Fruit fly (Drosophila melanogaster) whole organism, embryonic: ENCODE results near the gene CG34417.
A peak's percentile ranks its signal among the peaks of the same experiment; 100 is the strongest.

Source experiments
- Adf1 ChIP-seq: fragments of 200-800 bp; sonication (Bioruptor generic); IDR thresholded peaks from 2 replicates; pipeline ENCODE4 v1.3.6; 2022; ENCODE audit warnings: missing biosample characterization, missing genetic modification characterization
- CG10209 ChIP-seq: fragments of 200-800 bp; sonication (Bioruptor generic); optimal IDR thresholded peaks from 3 replicates; lab custom pipeline; 2017; ENCODE audit warnings: missing biosample characterization, mild to moderate bottlenecking, missing genetic modification characterization, missing genetic modification reagents
- CG12219 ChIP-seq: fragments of 200-800 bp; sonication (Bioruptor generic); optimal IDR thresholded peaks from 3 replicates; lab custom pipeline; 2018; ENCODE audit warnings: missing biosample characterization, mild to moderate bottlenecking, missing genetic modification characterization
- CG12236 ChIP-seq: fragments of 200-800 bp; sonication (Bioruptor generic); optimal IDR thresholded peaks from 2 replicates; lab custom pipeline; 2016; ENCODE audit warnings: missing biosample characterization, missing genetic modification characterization
- CG12769 ChIP-seq: fragments of 200-800 bp; sonication (Bioruptor generic); optimal IDR thresholded peaks from 2 replicates; lab custom pipeline; 2019; ENCODE audit warnings: missing biosample characterization, mild to moderate bottlenecking, missing genetic modification characterization, moderate library complexity
- CG13287 ChIP-seq: fragments of 200-800 bp; sonication (Bioruptor generic); IDR thresholded peaks from 2 replicates; pipeline ENCODE4 v1.3.6; 2022; ENCODE audit warnings: missing biosample characterization, missing genetic modification characterization; ENCODE audit not compliant: partially characterized antibody
- CG14441 ChIP-seq: fragments of 200-800 bp; sonication (Bioruptor generic); IDR thresholded peaks from 2 replicates; pipeline ENCODE4 v1.3.6; 2022; ENCODE audit warnings: missing biosample characterization, missing genetic modification characterization
- CG14860 ChIP-seq: fragments of 200-800 bp; sonication (Bioruptor generic); IDR thresholded peaks from 3 replicates; pipeline ENCODE4 v1.3.6; 2022; ENCODE audit warnings: missing biosample characterization, missing genetic modification characterization; ENCODE audit not compliant: partially characterized antibody
- CG15601 ChIP-seq: fragments of 200-800 bp; sonication (Bioruptor generic); optimal IDR thresholded peaks from 3 replicates; lab custom pipeline; 2019; ENCODE audit warnings: missing biosample characterization, mild to moderate bottlenecking, missing genetic modification characterization, moderate library complexity
- CG18011 ChIP-seq: fragments of 200-800 bp; sonication (Bioruptor generic); optimal IDR thresholded peaks from 2 replicates; lab custom pipeline; 2017; ENCODE audit warnings: missing biosample characterization, missing genetic modification characterization, mild to moderate bottlenecking, moderate library complexity, missing genotype
- CG18262 ChIP-seq: fragments of 200-800 bp; optimal IDR thresholded peaks from 3 replicates; lab custom pipeline; 2019; ENCODE audit warnings: missing biosample characterization, mild to moderate bottlenecking, missing genetic modification characterization, moderate library complexity
- CG18599 ChIP-seq: fragments of 200-800 bp; sonication (Bioruptor generic); optimal IDR thresholded peaks from 3 replicates; lab custom pipeline; 2017; ENCODE audit warnings: missing biosample characterization, missing genetic modification characterization, mild to moderate bottlenecking, moderate library complexity, missing genetic modification reagents
- CG6654 ChIP-seq: fragments of 200-800 bp; sonication (Bioruptor generic); optimal IDR thresholded peaks from 2 replicates; lab custom pipeline; 2017; ENCODE audit warnings: missing biosample characterization, mild to moderate bottlenecking, missing genetic modification characterization
- CG7357 ChIP-seq: fragments of 200-800 bp; sonication (Bioruptor generic); IDR thresholded peaks from 3 replicates; pipeline ENCODE4 v1.3.6; 2022; ENCODE audit warnings: missing biosample characterization, missing genetic modification characterization
- CG7745 ChIP-seq: fragments of 200-800 bp; sonication (Bioruptor generic); optimal IDR thresholded peaks from 2 replicates; lab custom pipeline; 2018; ENCODE audit warnings: missing biosample characterization, mild to moderate bottlenecking, missing genetic modification characterization, moderate library complexity
- CG8089 ChIP-seq: fragments of 200-800 bp; sonication (Bioruptor generic); optimal IDR thresholded peaks from 3 replicates; lab custom pipeline; 2016; ENCODE audit warnings: missing biosample characterization, missing genetic modification characterization
- CG8281 ChIP-seq: fragments of 200-800 bp; sonication (Bioruptor generic); optimal IDR thresholded peaks from 2 replicates; lab custom pipeline; 2018; ENCODE audit warnings: missing biosample characterization, mild to moderate bottlenecking, missing genetic modification characterization, moderate library complexity
- CG8359 ChIP-seq: fragments of 200-800 bp; sonication (Bioruptor generic); optimal IDR thresholded peaks from 2 replicates; lab custom pipeline; 2017; ENCODE audit warnings: missing biosample characterization, mild to moderate bottlenecking, missing genetic modification characterization, borderline replicate concordance
- CG9609 ChIP-seq: fragments of 200-800 bp; sonication (Bioruptor generic); optimal IDR thresholded peaks from 3 replicates; lab custom pipeline; 2016; ENCODE audit warnings: missing biosample characterization, missing genetic modification characterization
- D19B ChIP-seq: fragments of 200-800 bp; sonication (Bioruptor generic); optimal IDR thresholded peaks from 2 replicates; lab custom pipeline; 2017; ENCODE audit warnings: missing biosample characterization, mild to moderate bottlenecking, missing genetic modification characterization
- ERR ChIP-seq: fragments of 200-800 bp; sonication (Bioruptor generic); optimal IDR thresholded peaks from 2 replicates; lab custom pipeline; 2016; ENCODE audit warnings: missing biosample characterization, missing genetic modification characterization
- Gsc ChIP-seq: fragments of 200-800 bp; sonication (Bioruptor generic); IDR thresholded peaks from 2 replicates; pipeline ENCODE4 v1.3.6; 2022; ENCODE audit warnings: missing biosample characterization, missing genetic modification characterization
- H15 ChIP-seq: fragments of 200-800 bp; sonication (Bioruptor generic); IDR thresholded peaks from 3 replicates; pipeline ENCODE4 v1.3.6; 2022; ENCODE audit warnings: missing biosample characterization, missing genetic modification characterization
- HLH4C ChIP-seq: fragments of 200-800 bp; sonication (Bioruptor generic); IDR thresholded peaks from 3 replicates; pipeline ENCODE4 v1.3.6; 2022; ENCODE audit warnings: missing biosample characterization, missing genetic modification characterization; ENCODE audit not compliant: partially characterized antibody
- Hr51 ChIP-seq, 2 experiments: fragments of 200-800 bp; sonication (Bioruptor generic); optimal IDR thresholded peaks; 2 replicates in 1 of 2; 3 replicates in 1 of 2; lab custom pipeline; 2016 to 2018; ENCODE audit warnings: missing biosample characterization in 2 of 2, missing genetic modification characterization in 2 of 2, mild to moderate bottlenecking in 1 of 2, moderate library complexity in 1 of 2
- Lhr ChIP-seq: fragments of 200-800 bp; sonication (Bioruptor generic); optimal IDR thresholded peaks from 3 replicates; lab custom pipeline; 2017; ENCODE audit warnings: mild to moderate bottlenecking, missing biosample characterization, missing genetic modification reagents, missing genetic modification characterization
- MESR4 ChIP-seq: fragments of 200-800 bp; sonication (Bioruptor generic); optimal IDR thresholded peaks from 2 replicates; lab custom pipeline; 2018; ENCODE audit warnings: missing biosample characterization, mild to moderate bottlenecking, missing genetic modification characterization, moderate library complexity
- Oli ChIP-seq: fragments of 200-800 bp; sonication (Bioruptor generic); optimal IDR thresholded peaks from 2 replicates; lab custom pipeline; 2018; ENCODE audit warnings: missing biosample characterization, mild to moderate bottlenecking, missing genetic modification characterization, moderate library complexity
- Opbp ChIP-seq: fragments of 200-800 bp; sonication (Bioruptor generic); IDR thresholded peaks from 3 replicates; pipeline ENCODE4 v1.3.6; 2022; ENCODE audit warnings: missing biosample characterization, missing genetic modification characterization; ENCODE audit not compliant: partially characterized antibody
- Sox100B ChIP-seq: fragments of 200-800 bp; sonication (Bioruptor generic); optimal IDR thresholded peaks from 3 replicates; lab custom pipeline; 2018; ENCODE audit warnings: missing biosample characterization, mild to moderate bottlenecking, missing genetic modification characterization
- Ssrp ChIP-seq: fragments of 200-800 bp; sonication (Bioruptor generic); optimal IDR thresholded peaks from 2 replicates; lab custom pipeline; 2018; ENCODE audit warnings: missing biosample characterization, mild to moderate bottlenecking, missing genetic modification characterization, moderate library complexity
- Tbp ChIP-seq: fragments of >200 bp; optimal IDR thresholded peaks from 2 replicates; lab custom pipeline; 2018; ENCODE audit warnings: missing biosample characterization, missing genetic modification characterization
- Trl ChIP-seq, 3 experiments: fragments of >200 bp in 2 of 3; fragments of 200-800 bp in 1 of 3; sonication (Bioruptor generic) in 1 of 3; optimal IDR thresholded peaks; 2 replicates in 1 of 3; 3 replicates in 2 of 3; lab custom pipeline; 2016 to 2017; ENCODE audit warnings: missing biosample characterization in 1 of 3, missing genetic modification characterization in 1 of 3
- bab2 ChIP-seq: fragments of 200-800 bp; sonication (Bioruptor generic); optimal IDR thresholded peaks from 2 replicates; lab custom pipeline; 2016; ENCODE audit warnings: missing biosample characterization, missing genetic modification characterization
- caup ChIP-seq: fragments of 200-800 bp; sonication (Bioruptor generic); optimal IDR thresholded peaks from 3 replicates; lab custom pipeline; 2017; ENCODE audit warnings: missing biosample characterization, mild to moderate bottlenecking, missing genetic modification characterization, moderate library complexity; ENCODE audit not compliant: severe bottlenecking
- cg ChIP-seq: fragments of 200-800 bp; sonication (Bioruptor generic); optimal IDR thresholded peaks from 3 replicates; lab custom pipeline; 2019; ENCODE audit warnings: missing biosample characterization, mild to moderate bottlenecking, missing genetic modification characterization, moderate library complexity
- dmrt11E ChIP-seq: fragments of 200-800 bp; sonication (Bioruptor generic); optimal IDR thresholded peaks from 3 replicates; lab custom pipeline; 2018; ENCODE audit warnings: missing biosample characterization, mild to moderate bottlenecking, missing genetic modification characterization, moderate library complexity
- dmrt99B ChIP-seq: fragments of 200-800 bp; sonication (Bioruptor generic); optimal IDR thresholded peaks from 2 replicates; lab custom pipeline; 2018; ENCODE audit warnings: missing biosample characterization, mild to moderate bottlenecking, missing genetic modification characterization, moderate library complexity
- insv ChIP-seq, 2 experiments: fragments of 200-800 bp; sonication (Bioruptor generic); optimal IDR thresholded peaks; 3 replicates each; lab custom pipeline; 2016 to 2018; ENCODE audit warnings: missing biosample characterization in 2 of 2, missing genetic modification characterization in 2 of 2
- nmo ChIP-seq: fragments of 200-800 bp; sonication (Bioruptor generic); optimal IDR thresholded peaks from 2 replicates; lab custom pipeline; 2018; ENCODE audit warnings: missing biosample characterization, mild to moderate bottlenecking, missing genetic modification characterization, moderate library complexity
- odd ChIP-seq: fragments of 200-800 bp; sonication (Bioruptor generic); optimal IDR thresholded peaks from 2 replicates; lab custom pipeline; 2017; ENCODE audit warnings: missing biosample characterization, mild to moderate bottlenecking, missing genetic modification characterization
- org-1 ChIP-seq: fragments of 200-800 bp; sonication (Bioruptor generic); optimal IDR thresholded peaks from 2 replicates; lab custom pipeline; 2017; ENCODE audit warnings: missing biosample characterization, missing genetic modification characterization
- peb ChIP-seq: fragments of 200-800 bp; sonication (Bioruptor generic); IDR thresholded peaks from 2 replicates; pipeline ENCODE4 v1.3.6; 2022; ENCODE audit warnings: missing biosample characterization, missing genetic modification characterization
- pfk ChIP-seq: fragments of 200-800 bp; sonication (Bioruptor generic); optimal IDR thresholded peaks from 2 replicates; lab custom pipeline; 2018; ENCODE audit warnings: missing biosample characterization, mild to moderate bottlenecking, missing genetic modification characterization, moderate library complexity
- slp2 ChIP-seq: fragments of 200-800 bp; sonication (Bioruptor generic); optimal IDR thresholded peaks from 2 replicates; lab custom pipeline; 2016; ENCODE audit warnings: missing biosample characterization, missing genetic modification characterization
- sna ChIP-seq: fragments of 200-800 bp; sonication (Bioruptor generic); IDR thresholded peaks from 2 replicates; pipeline ENCODE4 v1.3.6; 2022; ENCODE audit warnings: missing biosample characterization, missing genetic modification characterization; ENCODE audit not compliant: partially characterized antibody
- sr ChIP-seq: fragments of 200-800 bp; sonication (Bioruptor generic); IDR thresholded peaks from 3 replicates; pipeline ENCODE4 v1.3.6; 2022; ENCODE audit warnings: missing biosample characterization, missing genetic modification characterization
- ttk ChIP-seq: fragments of 200-800 bp; sonication (Bioruptor generic); IDR thresholded peaks from 2 replicates; pipeline ENCODE4 v2.1.2; 2022; ENCODE audit warnings: missing biosample characterization, missing genetic modification characterization
- wek ChIP-seq: fragments of 200-800 bp; sonication (Bioruptor generic); optimal IDR thresholded peaks from 3 replicates; lab custom pipeline; 2018; ENCODE audit warnings: missing biosample characterization, mild to moderate bottlenecking, missing genetic modification characterization, moderate library complexity

The CG34417 gene

dm6 chrX:6614266-6614665 lies 73.7 kb downstream of the CG34417 start (continued):
- TF ChIP-seq CG18262 = peak; percentile 36
- TF ChIP-seq CG10209 = peak; percentile 61
- no peak for TF ChIP-seq CG14441 (GFP tag; lab: Robert Waterston, UW)
- no peak for TF ChIP-seq Gsc (GFP tag; lab: Robert Waterston, UW)
- no peak for TF ChIP-seq slp2 (GFP tag; lab: Kevin White, UChicago)
- TF ChIP-seq CG8089 (GFP tag; lab: Kevin White, UChicago) = peak; percentile 36
- peak in 1 of 2 experiments; percentile 8 for TF ChIP-seq Hr51 (GFP tag; optimal IDR thresholded peaks at IDR 0.05; lab: Kevin White, UChicago)
- no peak for TF ChIP-seq Trl (optimal IDR thresholded peaks at IDR 0.05; lab: Kevin White, UChicago)
- TF ChIP-seq Trl (GFP tag; optimal IDR thresholded peaks at IDR 0.05; lab: Kevin White, UChicago) = peak; percentile 14
- TF ChIP-seq Tbp (GFP tag; lab: Kevin White, UChicago) = no peak
- no peak for TF ChIP-seq bab2 (GFP tag; lab: Kevin White, UChicago)
- no peak for TF ChIP-seq Oli (tag; lab: Kevin White, UChicago)
- peak; percentile 50; the same call in 1 of the 3 replicates for TF ChIP-seq sr (GFP tag; lab: Robert Waterston, UW)
- no peak for TF ChIP-seq CG14860 (GFP tag; lab: Robert Waterston, UW)
- TF ChIP-seq CG18011 (GFP tag; lab: Kevin White, UChicago) = no peak
- TF ChIP-seq pfk (GFP tag; lab: Kevin White, UChicago) = no peak
- TF ChIP-seq Opbp (GFP tag; lab: Robert Waterston, UW) = no peak
- no peak for TF ChIP-seq CG7745
- TF ChIP-seq D19B (GFP tag; lab: Kevin White, UChicago) = no peak
- no peak for TF ChIP-seq nmo (GFP tag; lab: Kevin White, UChicago)
- TF ChIP-seq CG18599 (GFP tag; lab: Kevin White, UChicago) = peak; percentile 59
- no peak for TF ChIP-seq MESR4
- TF ChIP-seq wek = peak; percentile 71
- TF ChIP-seq peb (GFP tag; lab: Robert Waterston, UW) = no peak
- peak; percentile 24 for TF ChIP-seq dmrt99B (tag; lab: Kevin White, UChicago)
- TF ChIP-seq CG6654 (GFP tag; lab: Kevin White, UChicago) = no peak
- peak; percentile 58 for TF ChIP-seq dmrt11E (tag; lab: Kevin White, UChicago)
- TF ChIP-seq cg (GFP tag; lab: Kevin White, UChicago) = peak; percentile 28
- TF ChIP-seq CG13287 (GFP tag; lab: Robert Waterston, UW) = no peak
- TF ChIP-seq Lhr (GFP tag; lab: Kevin White, UChicago) = peak; percentile 15
- TF ChIP-seq CG8359 (GFP tag; lab: Kevin White, UChicago) = no peak
- peak; percentile 21 for TF ChIP-seq CG12219 (GFP tag; lab: Kevin White, UChicago)
- TF ChIP-seq Ssrp (tag; lab: Kevin White, UChicago) = no peak
- TF ChIP-seq ttk (GFP tag; lab: Robert Waterston, UW) = no peak
- peak; percentile 65 for TF ChIP-seq odd
- no peak for TF ChIP-seq HLH4C (GFP tag; lab: Robert Waterston, UW)
- TF ChIP-seq CG8281 (tag; lab: Kevin White, UChicago) = peak; percentile 20
- no peak for TF ChIP-seq CG7357 (GFP tag; lab: Robert Waterston, UW)
- TF ChIP-seq sna (GFP tag; lab: Robert Waterston, UW) = no peak
- no peak for TF ChIP-seq CG9609 (GFP tag; lab: Kevin White, UChicago)
- TF ChIP-seq CG12769 (tag; lab: Kevin White, UChicago) = peak; percentile 54
- TF ChIP-seq H15 (GFP tag; lab: Robert Waterston, UW) = no peak
- no peak for TF ChIP-seq Adf1 (GFP tag; lab: Robert Waterston, UW)
- no peak for TF ChIP-seq insv (GFP tag; optimal IDR thresholded peaks at IDR 0.05; lab: Kevin White, UChicago)
- no peak for TF ChIP-seq ERR (GFP tag; lab: Kevin White, UChicago)
- TF ChIP-seq CG12236 (GFP tag; lab: Kevin White, UChicago) = peak; percentile 58
- peak; percentile 43 for TF ChIP-seq caup (GFP tag; lab: Kevin White, UChicago)
- peak; percentile 47 for TF ChIP-seq org-1 (GFP tag; lab: Kevin White, UChicago)
- peak; percentile 45 for TF ChIP-seq Sox100B (GFP tag; lab: Kevin White, UChicago)
- TF ChIP-seq CG15601 (tag; lab: Kevin White, UChicago) = peak; percentile 65
